Worm (Caenorhabditis elegans) whole organism, late embryonic: ENCODE results near the gene H27A22.1.

Source experiments
- ceh-19 ChIP-seq: fragments of 200-800 bp; sonication (Bioruptor generic); optimal IDR thresholded peaks from 2 replicates; lab custom pipeline; 2018; ENCODE audit warnings: mild to moderate bottlenecking, missing genetic modification characterization, missing compliant biosample characterization
- nfya-1 ChIP-seq: sonication (generic microtip); optimal IDR thresholded peaks from 2 replicates; lab custom pipeline; 2017; ENCODE audit warnings: missing genetic modification characterization, mild to moderate bottlenecking, missing compliant biosample characterization, antibody characterized with exemption, moderate library complexity
- pha-4 ChIP-seq: fragments of 150-350 bp; optimal IDR thresholded peaks from 2 replicates; lab custom pipeline; 2018; ENCODE audit warnings: missing biosample characterization, missing genetic modification reagents, missing genetic modification characterization

ce11 chrV:10578938-10579337, 23.4 kb upstream of the H27A22.1 start, which contains the start of the genes erh-1 and lpd-9:
- TF ChIP-seq ceh-19 (GFP tag; lab: Kevin White, UChicago) = no peak
- no peak for TF ChIP-seq pha-4
- peak; percentile 44 for TF ChIP-seq nfya-1 (tag; lab: Kevin White, UChicago)
